Fruit fly (Drosophila melanogaster) whole organism, embryonic: ENCODE data around the gene CG4962.

Source experiments
- Ada2b ChIP-seq: fragments of 200-800 bp; sonication (Bioruptor generic); IDR thresholded peaks from 2 replicates; pipeline ENCODE4 v1.3.6; 2022; ENCODE audit warnings: missing biosample characterization, missing genetic modification characterization
- Atf-2 ChIP-seq: fragments of 200-800 bp; sonication (Bioruptor generic); optimal IDR thresholded peaks from 2 replicates; lab custom pipeline; 2016; ENCODE audit warnings: missing biosample characterization, missing genetic modification characterization
- CG10321 ChIP-seq: fragments of 200-800 bp; sonication (Bioruptor generic); IDR thresholded peaks from 2 replicates; pipeline ENCODE4 v1.3.6; 2022; ENCODE audit warnings: missing biosample characterization, missing genetic modification characterization
- CG10959 ChIP-seq: fragments of 200-800 bp; sonication (Bioruptor generic); IDR thresholded peaks from 2 replicates; pipeline ENCODE4 v1.3.6; 2022; ENCODE audit warnings: missing biosample characterization, missing genetic modification characterization
- CG11093 ChIP-seq: fragments of 200-800 bp; sonication (Bioruptor generic); IDR thresholded peaks from 3 replicates; pipeline ENCODE4 v1.3.6; 2022; ENCODE audit warnings: missing biosample characterization, missing genetic modification characterization
- CG18476 ChIP-seq: fragments of 200-800 bp; sonication (Bioruptor generic); optimal IDR thresholded peaks from 2 replicates; lab custom pipeline; 2016; ENCODE audit warnings: missing biosample characterization, mild to moderate bottlenecking, missing genetic modification characterization
- CG18764 ChIP-seq: fragments of 200-800 bp; sonication (Bioruptor generic); optimal IDR thresholded peaks from 3 replicates; lab custom pipeline; 2016; ENCODE audit warnings: missing biosample characterization, missing genetic modification characterization
- CG2199 ChIP-seq: fragments of 200-800 bp; sonication (Bioruptor generic); IDR thresholded peaks from 3 replicates; pipeline ENCODE4 v1.3.6; 2022; ENCODE audit warnings: missing biosample characterization, missing genetic modification characterization
- CG3065 ChIP-seq: fragments of 200-800 bp; sonication (Bioruptor generic); optimal IDR thresholded peaks from 2 replicates; lab custom pipeline; 2016; ENCODE audit warnings: missing biosample characterization, missing genetic modification characterization
- CG31365 ChIP-seq: fragments of 200-800 bp; sonication (Bioruptor generic); optimal IDR thresholded peaks from 2 replicates; lab custom pipeline; 2018; ENCODE audit warnings: missing biosample characterization, mild to moderate bottlenecking, missing genetic modification characterization
- CG3163 ChIP-seq: fragments of 200-800 bp; sonication (Bioruptor generic); optimal IDR thresholded peaks from 3 replicates; lab custom pipeline; 2016; ENCODE audit warnings: missing biosample characterization, missing genetic modification characterization
- CG32532 ChIP-seq: fragments of 200-800 bp; sonication (Bioruptor generic); IDR thresholded peaks from 2 replicates; pipeline ENCODE4 v1.3.6; 2022; ENCODE audit warnings: missing biosample characterization, missing genetic modification characterization
- CG4328 ChIP-seq: fragments of 200-800 bp; sonication (Bioruptor generic); optimal IDR thresholded peaks from 3 replicates; lab custom pipeline; 2017; ENCODE audit warnings: missing biosample characterization, missing genetic modification reagents, missing genetic modification characterization
- CG4360 ChIP-seq: fragments of 200-800 bp; sonication (Bioruptor generic); IDR thresholded peaks from 2 replicates; pipeline ENCODE4 v1.3.6; 2022; ENCODE audit warnings: missing biosample characterization, missing genetic modification characterization
- CG4820 ChIP-seq: fragments of 200-800 bp; sonication (Bioruptor generic); optimal IDR thresholded peaks from 3 replicates; lab custom pipeline; 2016; ENCODE audit warnings: missing biosample characterization, missing genetic modification characterization
- CG7745 ChIP-seq: fragments of 200-800 bp; sonication (Bioruptor generic); optimal IDR thresholded peaks from 2 replicates; lab custom pipeline; 2018; ENCODE audit warnings: missing biosample characterization, mild to moderate bottlenecking, missing genetic modification characterization, moderate library complexity
- CG8924 ChIP-seq: fragments of 200-800 bp; optimal IDR thresholded peaks from 3 replicates; lab custom pipeline; 2019; ENCODE audit warnings: missing biosample characterization, mild to moderate bottlenecking, missing genetic modification characterization, moderate library complexity
- CG9437 ChIP-seq: fragments of 200-800 bp; sonication (Bioruptor generic); optimal IDR thresholded peaks from 2 replicates; lab custom pipeline; 2018; ENCODE audit warnings: missing biosample characterization, mild to moderate bottlenecking, missing genetic modification characterization
- CTCF ChIP-seq: fragments of 200-800 bp; sonication (Bioruptor generic); optimal IDR thresholded peaks from 2 replicates; lab custom pipeline; 2017; ENCODE audit warnings: missing biosample characterization, mild to moderate bottlenecking, missing genetic modification characterization, moderate library complexity
- Eip74EF ChIP-seq, 2 experiments: fragments of 200-800 bp in 1 of 2; fragments of >200 bp in 1 of 2; sonication (Bioruptor generic) in 1 of 2; optimal IDR thresholded peaks; 2 replicates each; lab custom pipeline; 2017 to 2019; ENCODE audit warnings: missing biosample characterization in 2 of 2, missing genetic modification characterization in 2 of 2, mild to moderate bottlenecking in 1 of 2, moderate library complexity in 1 of 2
- Fer2 ChIP-seq: fragments of 200-800 bp; sonication (Bioruptor generic); optimal IDR thresholded peaks from 2 replicates; lab custom pipeline; 2018; ENCODE audit warnings: missing biosample characterization, mild to moderate bottlenecking, missing genetic modification characterization, moderate library complexity
- GATAe ChIP-seq: fragments of 200-800 bp; sonication (Bioruptor generic); conservative IDR thresholded peaks from 2 replicates; pipeline ENCODE4 v1.3.6; 2022; ENCODE audit warnings: missing biosample characterization, missing genetic modification characterization
- HLHmδ ChIP-seq: fragments of 200-800 bp; sonication (Bioruptor generic); optimal IDR thresholded peaks from 2 replicates; lab custom pipeline; 2018; ENCODE audit warnings: missing biosample characterization, mild to moderate bottlenecking, missing genetic modification characterization, moderate library complexity
- Nf-YC ChIP-seq: fragments of 200-800 bp; optimal IDR thresholded peaks from 3 replicates; lab custom pipeline; 2019; ENCODE audit warnings: missing biosample characterization, mild to moderate bottlenecking, missing genetic modification characterization, moderate library complexity
- Opbp ChIP-seq: fragments of 200-800 bp; sonication (Bioruptor generic); IDR thresholded peaks from 3 replicates; pipeline ENCODE4 v1.3.6; 2022; ENCODE audit warnings: missing biosample characterization, missing genetic modification characterization; ENCODE audit not compliant: partially characterized antibody
- Tbp ChIP-seq: fragments of >200 bp; optimal IDR thresholded peaks from 2 replicates; lab custom pipeline; 2018; ENCODE audit warnings: missing biosample characterization, missing genetic modification characterization
- amos ChIP-seq: fragments of 200-800 bp; sonication (Bioruptor generic); IDR thresholded peaks from 2 replicates; pipeline ENCODE4 v1.3.6; 2022; ENCODE audit warnings: missing biosample characterization, missing genetic modification characterization; ENCODE audit not compliant: partially characterized antibody
- bigmax ChIP-seq: fragments of 200-800 bp; sonication (Bioruptor generic); optimal IDR thresholded peaks from 2 replicates; lab custom pipeline; 2018; ENCODE audit warnings: missing biosample characterization, mild to moderate bottlenecking, missing genetic modification characterization
- disco-r ChIP-seq: fragments of 200-800 bp; sonication (Bioruptor generic); optimal IDR thresholded peaks from 2 replicates; lab custom pipeline; 2016; ENCODE audit warnings: missing biosample characterization, missing genetic modification characterization
- dmrt11E ChIP-seq: fragments of 200-800 bp; sonication (Bioruptor generic); optimal IDR thresholded peaks from 3 replicates; lab custom pipeline; 2018; ENCODE audit warnings: missing biosample characterization, mild to moderate bottlenecking, missing genetic modification characterization, moderate library complexity
- dpn ChIP-seq, 2 experiments: fragments of 200-800 bp; sonication (Bioruptor generic); optimal IDR thresholded peaks; 3 replicates each; lab custom pipeline; 2016; ENCODE audit warnings: missing biosample characterization in 2 of 2, missing genetic modification characterization in 2 of 2
- ems ChIP-seq: fragments of 200-800 bp; sonication (Bioruptor generic); optimal IDR thresholded peaks from 3 replicates; lab custom pipeline; 2016; ENCODE audit warnings: missing biosample characterization, missing genetic modification characterization
- en ChIP-seq: fragments of 200-800 bp; sonication (Bioruptor generic); optimal IDR thresholded peaks from 2 replicates; lab custom pipeline; 2016; ENCODE audit warnings: missing biosample characterization, missing genetic modification characterization
- fd64A ChIP-seq: fragments of 200-800 bp; sonication (Bioruptor generic); optimal IDR thresholded peaks from 3 replicates; lab custom pipeline; 2018; ENCODE audit warnings: missing biosample characterization, mild to moderate bottlenecking, missing genetic modification characterization
- fd96Cb ChIP-seq: fragments of 200-800 bp; sonication (Bioruptor generic); optimal IDR thresholded peaks from 2 replicates; lab custom pipeline; 2018; ENCODE audit warnings: missing biosample characterization, mild to moderate bottlenecking, missing genetic modification characterization, moderate library complexity
- ham ChIP-seq: fragments of 200-800 bp; sonication (Bioruptor generic); IDR thresholded peaks from 2 replicates; pipeline ENCODE4 v1.3.6; 2022; ENCODE audit warnings: missing biosample characterization, missing genetic modification characterization
- hb ChIP-seq: fragments of 200-800 bp; sonication (Bioruptor generic); IDR thresholded peaks from 3 replicates; pipeline ENCODE4 v1.3.6; 2022; ENCODE audit warnings: missing biosample characterization, missing genetic modification characterization; ENCODE audit not compliant: partially characterized antibody
- hkb ChIP-seq, 2 experiments: fragments of 200-800 bp in 1 of 2; fragments of >200 bp in 1 of 2; sonication (Bioruptor generic) in 1 of 2; IDR thresholded peaks in 1 of 2; optimal IDR thresholded peaks in 1 of 2; 2 replicates each; pipeline versions ENCODE4 v1.3.6 to Lab custom; 2017 to 2022; ENCODE audit warnings: missing biosample characterization in 1 of 2, missing genetic modification characterization in 1 of 2
- jumu ChIP-seq: fragments of 200-800 bp; sonication (Bioruptor generic); optimal IDR thresholded peaks from 3 replicates; lab custom pipeline; 2016; ENCODE audit warnings: missing biosample characterization, missing genetic modification characterization
- knrl ChIP-seq: fragments of 200-800 bp; sonication (Bioruptor generic); IDR thresholded peaks from 3 replicates; pipeline ENCODE4 v1.3.6; 2022; ENCODE audit warnings: missing biosample characterization, missing genetic modification characterization; ENCODE audit not compliant: partially characterized antibody
- nom ChIP-seq: fragments of 200-800 bp; sonication (Bioruptor generic); optimal IDR thresholded peaks from 2 replicates; lab custom pipeline; 2017; ENCODE audit warnings: missing biosample characterization, missing genetic modification characterization, mild to moderate bottlenecking, moderate library complexity, missing genetic modification reagents
- otp ChIP-seq: fragments of 200-800 bp; sonication (Bioruptor generic); IDR thresholded peaks from 3 replicates; pipeline ENCODE4, ENCODE4 v1.3.6; 2022; ENCODE audit warnings: missing biosample characterization, missing genetic modification characterization
- pros ChIP-seq: fragments of 200-800 bp; sonication (Bioruptor generic); optimal IDR thresholded peaks from 3 replicates; lab custom pipeline; 2019; ENCODE audit warnings: missing biosample characterization, mild to moderate bottlenecking, missing genetic modification characterization, moderate library complexity
- salm ChIP-seq: fragments of 200-800 bp; sonication (Bioruptor generic); optimal IDR thresholded peaks from 2 replicates; lab custom pipeline; 2018; ENCODE audit warnings: missing biosample characterization, mild to moderate bottlenecking, missing genetic modification characterization
- sisA ChIP-seq: fragments of 200-800 bp; sonication (Bioruptor generic); IDR thresholded peaks from 2 replicates; pipeline ENCODE4 v1.3.6; 2022; ENCODE audit warnings: missing biosample characterization, missing genetic modification characterization
- slbo ChIP-seq: fragments of 200-800 bp; sonication (Bioruptor generic); IDR thresholded peaks from 2 replicates; pipeline ENCODE4 v1.3.6; 2022; ENCODE audit warnings: missing biosample characterization, missing genetic modification characterization
- sr ChIP-seq: fragments of 200-800 bp; sonication (Bioruptor generic); IDR thresholded peaks from 3 replicates; pipeline ENCODE4 v1.3.6; 2022; ENCODE audit warnings: missing biosample characterization, missing genetic modification characterization
- stc ChIP-seq: fragments of 200-800 bp; sonication (Bioruptor generic); IDR thresholded peaks from 2 replicates; pipeline ENCODE4 v1.3.6; 2022; ENCODE audit warnings: missing biosample characterization, missing genetic modification characterization
- tll ChIP-seq, 2 experiments: fragments of 200-800 bp in 1 of 2; fragments of >200 bp in 1 of 2; sonication (Bioruptor generic) in 1 of 2; optimal IDR thresholded peaks; 2 replicates each; lab custom pipeline; 2017 to 2019; ENCODE audit warnings: missing biosample characterization in 2 of 2, missing genetic modification characterization in 2 of 2, mild to moderate bottlenecking in 1 of 2, moderate library complexity in 1 of 2
- wek ChIP-seq: fragments of 200-800 bp; sonication (Bioruptor generic); optimal IDR thresholded peaks from 3 replicates; lab custom pipeline; 2018; ENCODE audit warnings: missing biosample characterization, mild to moderate bottlenecking, missing genetic modification characterization, moderate library complexity
- zfh2 ChIP-seq: fragments of 200-800 bp; sonication (Bioruptor generic); optimal IDR thresholded peaks from 2 replicates; lab custom pipeline; 2016; ENCODE audit warnings: missing biosample characterization, missing genetic modification characterization

CG4962 gene

dm6 chr3L:16289067-16289466 is 6.3 kb downstream of the CG4962 start (continued):
- TF ChIP-seq tll (GFP tag; optimal IDR thresholded peaks at IDR 0.05; lab: Kevin White, UChicago) (no peak), amos (GFP tag; lab: Robert Waterston, UW) (no peak), jumu (GFP tag; lab: Kevin White, UChicago) (no peak), disco-r (no peak), bigmax (GFP tag; lab: Kevin White, UChicago) (no peak), CTCF (GFP tag; lab: Kevin White, UChicago) (no peak), wek (GFP tag; lab: Kevin White, UChicago) (no peak), hkb (optimal IDR thresholded peaks at IDR 0.05; lab: Kevin White, UChicago) (no peak), hkb (GFP tag; IDR thresholded peaks at IDR 0.05; lab: Robert Waterston, UW) (peak; percentile 66), CG31365 (tag; lab: Kevin White, UChicago) (no peak), CG4820 (GFP tag; lab: Kevin White, UChicago) (no peak), CG18476 (no peak), nom (no peak), CG3065 (GFP tag; lab: Kevin White, UChicago) (no peak), CG18764 (GFP tag; lab: Kevin White, UChicago) (no peak), dpn (GFP tag; optimal IDR thresholded peaks at IDR 0.05; lab: Kevin White, UChicago) (peak in 1 of 2 experiments; percentile 38), hb (GFP tag; lab: Robert Waterston, UW) (no peak), sr (GFP tag; lab: Robert Waterston, UW) (no peak; the same call in 2 of the 3 replicates), en (GFP tag; lab: Kevin White, UChicago) (no peak), CG10321 (GFP tag; lab: Robert Waterston, UW) (0 out of 2 replicates have a peak, but pooled peaks have one; percentile 9), knrl (GFP tag; lab: Robert Waterston, UW) (no peak), CG7745 (tag; lab: Kevin White, UChicago) (no peak), fd96Cb (tag; lab: Kevin White, UChicago) (no peak), zfh2 (no peak), CG4360 (GFP tag; lab: Robert Waterston, UW) (no peak), GATAe (no peak), stc (GFP tag; lab: Robert Waterston, UW) (0 out of 2 replicates have a peak, but pooled peaks have one; percentile 26), CG32532 (GFP tag; lab: Robert Waterston, UW) (no peak), CG9437 (GFP tag; lab: Kevin White, UChicago) (peak; percentile 25), Opbp (no peak), CG2199 (GFP tag; lab: Robert Waterston, UW) (no peak), ems (GFP tag; lab: Kevin White, UChicago) (no peak), HLHmδ (no peak), fd64A (GFP tag; lab: Kevin White, UChicago) (no peak), sisA (GFP tag; lab: Robert Waterston, UW) (peak; percentile 15; the same call in 1 of the 2 replicates), otp (GFP tag; lab: Robert Waterston, UW) (no peak), CG11093 (GFP tag; lab: Robert Waterston, UW) (no peak), salm (no peak), Fer2 (tag; lab: Kevin White, UChicago) (no peak), Eip74EF (GFP tag; optimal IDR thresholded peaks at IDR 0.05; lab: Kevin White, UChicago) (no peak), Atf-2 (GFP tag; lab: Kevin White, UChicago) (no peak), Ada2b (GFP tag; lab: Robert Waterston, UW) (peak; percentile 58; the same call in 1 of the 2 replicates), Tbp (GFP tag; lab: Kevin White, UChicago) (no peak), CG3163 (GFP tag; lab: Kevin White, UChicago) (no peak), ham (GFP tag; lab: Robert Waterston, UW) (no peak), dmrt11E (tag; lab: Kevin White, UChicago) (no peak), slbo (GFP tag; lab: Robert Waterston, UW) (peak; percentile 22; the same call in 1 of the 2 replicates), CG10959 (GFP tag; lab: Robert Waterston, UW) (no peak), CG8924 (tag; lab: Kevin White, UChicago) (no peak), Nf-YC (tag; lab: Kevin White, UChicago) (no peak), CG4328 (no peak), pros (no peak)
